Worm (Caenorhabditis elegans): Measurements from ENCODE around the gene C04E6.4.

- TF ChIP-seq nhr-77 (tag; optimal IDR thresholded peaks at IDR 0.05), result no peak
- TF ChIP-seq unc-62 (GFP tag; optimal IDR thresholded peaks at IDR 0.05 in 1 of 2), result peak in 1 of 2 experiments; percentile 5
- TF ChIP-seq unc-62 (tag; optimal IDR thresholded peaks at IDR 0.05), result no peak
- TF ChIP-seq unc-130 (GFP tag; optimal IDR thresholded peaks at IDR 0.05), result no peak
- TF ChIP-seq fos-1 (tag; optimal IDR thresholded peaks at IDR 0.05), result no peak
- no peak for TF ChIP-seq attf-4 (tag; optimal IDR thresholded peaks at IDR 0.05)
- no peak for TF ChIP-seq pha-4 (GFP tag; IDR thresholded peaks at IDR 0.05)
- no peak for TF ChIP-seq pha-4 (tag; optimal IDR thresholded peaks at IDR 0.05)
- TF ChIP-seq mdl-1 (tag; optimal IDR thresholded peaks at IDR 0.05), result no peak
- TF ChIP-seq mxl-2 (GFP tag; conservative IDR thresholded peaks at IDR 0.05), result no peak
- no peak for TF ChIP-seq daf-8 (GFP tag; IDR thresholded peaks at IDR 0.05)
- no peak for TF ChIP-seq mep-1 (tag; optimal IDR thresholded peaks at IDR 0.05)
- no peak for TF ChIP-seq ceh-44 (GFP tag; IDR thresholded peaks at IDR 0.05)
- no peak for TF ChIP-seq set-16 (GFP tag; IDR thresholded peaks at IDR 0.05)
- no peak for TF ChIP-seq nhr-6 (tag; optimal IDR thresholded peaks at IDR 0.05)
- TF ChIP-seq lin-38 (GFP tag; IDR thresholded peaks at IDR 0.05), result no peak
These were observed 48.4 kb downstream of the C04E6.4 start for ce11 chrV:5955627-5956026.

All from whole organism, L4 larva.